Worm (Caenorhabditis elegans): ENCODE results near the gene acer-1.
"Not testable (repeated sequence)": the region's sequence is repeated elsewhere in the genome, so short reads cannot be mapped to it uniquely, and the experiment has no call there.

- TF ChIP-seq aly-2 (tag; optimal IDR thresholded peaks at IDR 0.05); F37D6.2 (tag; optimal IDR thresholded peaks at IDR 0.05); unc-130 (GFP tag; optimal IDR thresholded peaks at IDR 0.05); ceh-82 (tag; optimal IDR thresholded peaks at IDR 0.05); Y75B8A.6 (GFP tag; IDR thresholded peaks at IDR 0.05); pha-4 (GFP tag; IDR thresholded peaks at IDR 0.05); pha-4 (tag; optimal IDR thresholded peaks at IDR 0.05): not testable (repeated sequence)
Observed at ce11 chrII:6907657-6908056, 17.5 kb upstream of the acer-1 start, which contains the start of gene B0252.3.

Data from whole organism, L4 larva.